Worm (Caenorhabditis elegans) whole organism, L4 larva: ENCODE results near the gene F54D5.7.

Source experiments
- T20F7.1 ChIP-seq: fragments of 200-800 bp; sonication (Bioruptor generic); optimal IDR thresholded peaks from 2 replicates; lab custom pipeline; 2018; ENCODE audit warnings: mild to moderate bottlenecking, missing genetic modification characterization, missing compliant biosample characterization
- daf-16 ChIP-seq, 3 experiments: sonication (generic microtip); optimal IDR thresholded peaks; 2 replicates each; lab custom pipeline; 2016 to 2017; ENCODE audit warnings: missing genetic modification characterization in 3 of 3, missing genetic modification reagents in 3 of 3, mild to moderate bottlenecking in 2 of 3, missing compliant biosample characterization in 2 of 3, missing biosample characterization in 1 of 3, moderate library complexity in 1 of 3

DNA sequence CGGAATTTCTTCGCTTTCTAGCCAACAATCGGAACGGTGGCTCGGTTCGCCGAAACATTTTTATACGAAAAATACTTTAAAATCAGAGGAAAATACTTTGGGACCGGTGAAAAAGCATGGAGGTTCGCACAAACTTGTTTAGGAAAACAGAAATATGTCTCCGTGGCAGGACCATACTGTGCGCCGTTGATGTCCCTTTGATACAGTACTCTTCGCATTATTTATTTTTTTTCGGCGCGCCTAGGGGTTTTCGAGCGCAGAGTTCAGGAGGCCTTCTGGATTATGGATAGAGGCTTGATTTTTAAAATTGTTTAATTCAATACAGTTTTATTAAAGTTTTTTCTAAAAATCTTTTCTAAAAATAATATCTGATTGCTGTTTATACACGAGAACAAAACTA is 2.6 kb upstream of the F54D5.7 start, which contains the start of gene F54D5.9:
- TF ChIP-seq T20F7.1 (no peak), daf-16 (GFP tag; optimal IDR thresholded peaks at IDR 0.05; lab: Kevin White, UChicago) (no peak), daf-16 (tag; optimal IDR thresholded peaks at IDR 0.05; lab: Kevin White, UChicago) (no peak)
